Worm (Caenorhabditis elegans) whole organism, L2 larva: ENCODE results near the gene srw-56.

Experiments used
- C34F6.9 ChIP-seq: fragments of 150-350 bp; optimal IDR thresholded peaks from 2 replicates; lab custom pipeline; 2014; ENCODE audit warnings: missing biosample characterization, missing genetic modification characterization
- F13H6.1 ChIP-seq: sonication (generic microtip); optimal IDR thresholded peaks from 2 replicates; lab custom pipeline; 2016; ENCODE audit warnings: missing genetic modification characterization, missing compliant biosample characterization
- Y55F3AM.14 ChIP-seq: fragments of 200-800 bp; sonication (Bioruptor generic); optimal IDR thresholded peaks from 2 replicates; lab custom pipeline; 2018; ENCODE audit warnings: mild to moderate bottlenecking, missing genetic modification characterization, missing compliant biosample characterization
- ZK546.5 ChIP-seq: sonication (generic microtip); optimal IDR thresholded peaks from 2 replicates; lab custom pipeline; 2017; ENCODE audit warnings: missing biosample characterization, missing genetic modification characterization
- ama-1 ChIP-seq: fragments of 150-350 bp; optimal IDR thresholded peaks from 2 replicates; lab custom pipeline; 2018; ENCODE audit warnings: inconsistent platforms
- blmp-1 ChIP-seq: sonication (generic microtip); optimal IDR thresholded peaks from 2 replicates; lab custom pipeline; 2017; ENCODE audit warnings: missing genetic modification characterization, mild to moderate bottlenecking, missing compliant biosample characterization, antibody characterized with exemption, moderate library complexity; ENCODE audit not compliant: insufficient read depth
- ceh-82 ChIP-seq: fragments of 150-350 bp; optimal IDR thresholded peaks from 2 replicates; lab custom pipeline; 2014; ENCODE audit warnings: missing biosample characterization, missing genetic modification characterization
- crh-2 ChIP-seq: sonication (generic microtip); optimal IDR thresholded peaks from 2 replicates; lab custom pipeline; 2017; ENCODE audit warnings: missing biosample characterization, missing genetic modification characterization
- dmd-4 ChIP-seq: sonication (generic microtip); optimal IDR thresholded peaks from 2 replicates; lab custom pipeline; 2017; ENCODE audit warnings: missing biosample characterization, missing genetic modification characterization
- elt-1 ChIP-seq: fragments of 150-350 bp; optimal IDR thresholded peaks from 2 replicates; lab custom pipeline; 2014; ENCODE audit warnings: missing biosample characterization, missing genetic modification characterization
- elt-3 ChIP-seq: sonication (generic microtip); optimal IDR thresholded peaks from 2 replicates; lab custom pipeline; 2017; ENCODE audit warnings: missing biosample characterization, missing genetic modification characterization
- fos-1 ChIP-seq: fragments of 150-350 bp; optimal IDR thresholded peaks from 2 replicates; lab custom pipeline; 2014; ENCODE audit warnings: missing biosample characterization, missing genetic modification characterization
- gmeb-1 ChIP-seq: fragments of 150-350 bp; optimal IDR thresholded peaks from 2 replicates; lab custom pipeline; 2014; ENCODE audit warnings: missing biosample characterization, missing genetic modification characterization
- lin-11 ChIP-seq: fragments of 150-350 bp; sonication (generic microtip); optimal IDR thresholded peaks from 2 replicates; lab custom pipeline; 2014; ENCODE audit warnings: missing biosample characterization, missing genetic modification characterization, inconsistent platforms, mixed read lengths
- lin-13 ChIP-seq: fragments of 150-350 bp; optimal IDR thresholded peaks from 2 replicates; lab custom pipeline; 2014; ENCODE audit warnings: missing biosample characterization, missing genetic modification reagents, missing genetic modification characterization
- lin-39 ChIP-seq: fragments of 150-350 bp; optimal IDR thresholded peaks from 2 replicates; lab custom pipeline; 2014; ENCODE audit warnings: missing biosample characterization, missing genetic modification reagents, missing genetic modification characterization
- lsy-2 ChIP-seq, 2 experiments: fragments of 150-350 bp in 1 of 2; sonication (generic microtip) in 1 of 2; optimal IDR thresholded peaks; 2 replicates each; lab custom pipeline; 2014 to 2017; ENCODE audit warnings: missing biosample characterization in 2 of 2, missing genetic modification characterization in 2 of 2
- mbf-1 ChIP-seq: sonication (generic microtip); optimal IDR thresholded peaks from 2 replicates; lab custom pipeline; 2017; ENCODE audit warnings: missing biosample characterization, missing genetic modification characterization
- mdl-1 ChIP-seq, 2 experiments: fragments of 150-350 bp in 1 of 2; sonication (generic microtip) in 1 of 2; optimal IDR thresholded peaks; 2 replicates each; lab custom pipeline; 2017; ENCODE audit warnings: missing biosample characterization in 2 of 2, missing genetic modification characterization in 2 of 2
- nhr-10 ChIP-seq: sonication (generic microtip); optimal IDR thresholded peaks from 2 replicates; lab custom pipeline; 2017; ENCODE audit warnings: missing biosample characterization, missing genetic modification characterization
- nhr-11 ChIP-seq: fragments of 150-350 bp; optimal IDR thresholded peaks from 2 replicates; lab custom pipeline; 2014; ENCODE audit warnings: missing biosample characterization, missing genetic modification characterization
- nhr-129 ChIP-seq: fragments of 150-350 bp; optimal IDR thresholded peaks from 2 replicates; lab custom pipeline; 2014; ENCODE audit warnings: missing biosample characterization, missing genetic modification characterization
- nhr-21 ChIP-seq: fragments of 150-350 bp; optimal IDR thresholded peaks from 2 replicates; lab custom pipeline; 2014; ENCODE audit warnings: missing biosample characterization, missing genetic modification characterization
- nhr-23 ChIP-seq: fragments of 150-350 bp; optimal IDR thresholded peaks from 2 replicates; lab custom pipeline; 2014; ENCODE audit warnings: missing biosample characterization, missing genetic modification reagents, missing genetic modification characterization
- nhr-237 ChIP-seq: fragments of 150-350 bp; optimal IDR thresholded peaks from 2 replicates; lab custom pipeline; 2014; ENCODE audit warnings: missing biosample characterization, missing genetic modification characterization
- nhr-25 ChIP-seq: fragments of 150-350 bp; sonication (generic microtip); optimal IDR thresholded peaks from 3 replicates; lab custom pipeline; 2014; ENCODE audit warnings: missing biosample characterization, missing genetic modification characterization
- nhr-6 ChIP-seq: fragments of 150-350 bp; optimal IDR thresholded peaks from 2 replicates; lab custom pipeline; 2014; ENCODE audit warnings: missing biosample characterization, missing genetic modification characterization
- nhr-77 ChIP-seq: fragments of 150-350 bp; optimal IDR thresholded peaks from 2 replicates; lab custom pipeline; 2014; ENCODE audit warnings: missing biosample characterization, missing genetic modification characterization
- sem-4 ChIP-seq: fragments of 150-350 bp; optimal IDR thresholded peaks from 2 replicates; lab custom pipeline; 2014; ENCODE audit warnings: missing biosample characterization, missing genetic modification reagents, missing genetic modification characterization
- sma-3 ChIP-seq: sonication (generic microtip); optimal IDR thresholded peaks from 2 replicates; lab custom pipeline; 2016; ENCODE audit warnings: missing genetic modification reagents, missing genetic modification characterization, missing compliant biosample characterization
- sma-9 ChIP-seq, 2 experiments: fragments of 150-350 bp in 1 of 2; sonication (generic microtip) in 1 of 2; optimal IDR thresholded peaks; 2 replicates each; lab custom pipeline; 2014 to 2016; ENCODE audit warnings: missing genetic modification characterization in 2 of 2, mild to moderate bottlenecking in 1 of 2, missing biosample characterization in 1 of 2, missing compliant biosample characterization in 1 of 2, missing genetic modification reagents in 1 of 2, moderate library complexity in 1 of 2
- snpc-4 ChIP-seq: fragments of 150-350 bp; optimal IDR thresholded peaks from 2 replicates; lab custom pipeline; 2014; ENCODE audit warnings: missing biosample characterization, missing genetic modification characterization
- unc-55 ChIP-seq: fragments of 150-350 bp; sonication (generic microtip); optimal IDR thresholded peaks from 3 replicates; lab custom pipeline; 2014; ENCODE audit warnings: missing biosample characterization, missing genetic modification reagents, missing genetic modification characterization
- unc-62 ChIP-seq: fragments of 150-350 bp; optimal IDR thresholded peaks from 2 replicates; lab custom pipeline; 2014; ENCODE audit warnings: missing biosample characterization, missing genetic modification reagents, missing genetic modification characterization
- zag-1 ChIP-seq: fragments of 150-350 bp; optimal IDR thresholded peaks from 2 replicates; lab custom pipeline; 2014; ENCODE audit warnings: missing biosample characterization, missing genetic modification characterization
- ztf-1 ChIP-seq: fragments of 200-800 bp; sonication (Bioruptor generic); conservative IDR thresholded peaks from 2 replicates; pipeline ENCODE4 v1.3.6; 2022; ENCODE audit warnings: missing genetic modification characterization, missing compliant biosample characterization
- ztf-11 ChIP-seq: sonication (generic microtip); optimal IDR thresholded peaks from 2 replicates; lab custom pipeline; 2017; ENCODE audit warnings: missing biosample characterization, missing genetic modification characterization

The srw-56 gene

ce11 chrV:15924307-15924706 is 28.4 kb downstream of the srw-56 start, which contains the start of gene nhr-108:
TSS of gene nhr-108 (minus strand) at chrV:15924472.
- TF ChIP-seq nhr-21 (tag; lab: Kevin White, UChicago) (no peak), unc-62 (GFP tag; lab: Kevin White, UChicago) (no peak), nhr-237 (tag; lab: Kevin White, UChicago) (no peak), dmd-4 (tag; lab: Kevin White, UChicago) (no peak), gmeb-1 (tag; lab: Kevin White, UChicago) (no peak), blmp-1 (no peak), nhr-6 (tag; lab: Kevin White, UChicago) (no peak), ceh-82 (tag; lab: Kevin White, UChicago) (no peak), nhr-129 (tag; lab: Kevin White, UChicago) (no peak), lsy-2 (tag; optimal IDR thresholded peaks at IDR 0.05; lab: Kevin White, UChicago) (no peak), nhr-77 (no peak), F13H6.1 (tag; lab: Kevin White, UChicago) (no peak)

DNA sequence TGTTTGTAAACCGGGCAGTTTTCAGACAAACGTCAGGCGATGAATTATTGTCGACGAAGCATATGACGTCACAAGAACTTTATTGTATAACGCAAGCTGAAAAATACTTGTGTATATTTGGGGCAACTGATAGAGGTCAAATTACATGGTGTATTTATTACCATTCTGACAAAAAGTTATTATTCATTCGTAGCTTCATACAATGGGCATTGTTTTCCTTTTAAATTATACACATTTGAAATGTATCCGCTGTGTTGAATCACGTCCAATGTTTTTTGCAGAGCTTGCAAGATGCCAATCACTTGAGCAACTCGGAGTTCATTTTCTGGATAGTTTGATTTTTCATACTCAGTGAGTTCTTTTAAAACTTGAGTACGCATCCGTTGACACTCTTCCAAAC is 29.7 kb downstream of the srw-56 start, which contains the start of gene F35E8.13:
F35E8.13 (plus strand) TSS at position 301 of the 400 bp plus-strand sequence.
- TF ChIP-seq ceh-82 (tag; lab: Kevin White, UChicago): no peak
- no peak for TF ChIP-seq zag-1 (tag; lab: Kevin White, UChicago)
- TF ChIP-seq ztf-1 (GFP tag; lab: Robert Waterston, UW): no peak
- no peak for TF ChIP-seq dmd-4 (tag; lab: Kevin White, UChicago)
- TF ChIP-seq gmeb-1 (tag; lab: Kevin White, UChicago): no peak
- no peak for TF ChIP-seq nhr-237 (tag; lab: Kevin White, UChicago)
- no peak for TF ChIP-seq lin-11
- no peak for TF ChIP-seq mdl-1 (tag; optimal IDR thresholded peaks at IDR 0.05; lab: Kevin White, UChicago)
- no peak for TF ChIP-seq sem-4 (tag; lab: Kevin White, UChicago)
- no peak for TF ChIP-seq crh-2
- no peak for TF ChIP-seq nhr-21 (tag; lab: Kevin White, UChicago)
- no peak for TF ChIP-seq ama-1
- TF ChIP-seq nhr-77: no peak
- no peak for TF ChIP-seq nhr-10 (tag; lab: Kevin White, UChicago)
- no peak for TF ChIP-seq elt-1 (tag; lab: Kevin White, UChicago)
- TF ChIP-seq lsy-2 (tag; optimal IDR thresholded peaks at IDR 0.05; lab: Kevin White, UChicago): no peak
- no peak for TF ChIP-seq nhr-11 (tag; lab: Kevin White, UChicago)
- TF ChIP-seq ztf-11 (tag; lab: Kevin White, UChicago): no peak

- TF ChIP-seq nhr-129 (tag; lab: Kevin White, UChicago): no peak
- TF ChIP-seq lin-11: no peak
- TF ChIP-seq nhr-11 (tag; lab: Kevin White, UChicago): no peak
- no peak for TF ChIP-seq F13H6.1 (tag; lab: Kevin White, UChicago)
- no peak for TF ChIP-seq Y55F3AM.14 (GFP tag; lab: Kevin White, UChicago)
- TF ChIP-seq fos-1: no peak
- TF ChIP-seq ztf-11 (tag; lab: Kevin White, UChicago): no peak
- no peak for TF ChIP-seq C34F6.9 (tag; lab: Kevin White, UChicago)
- TF ChIP-seq lin-39 (tag; lab: Kevin White, UChicago): no peak
- no peak for TF ChIP-seq unc-55 (GFP tag; lab: Kevin White, UChicago)
- no peak for TF ChIP-seq nhr-25 (tag; lab: Kevin White, UChicago)
- TF ChIP-seq nhr-23: no peak
Measured at ce11 chrV:15921102-15921501, 31.6 kb downstream of the srw-56 start, which contains the start of gene cdr-1. TSS of gene cdr-1 (plus strand) at chrV:15921309.

DNA sequence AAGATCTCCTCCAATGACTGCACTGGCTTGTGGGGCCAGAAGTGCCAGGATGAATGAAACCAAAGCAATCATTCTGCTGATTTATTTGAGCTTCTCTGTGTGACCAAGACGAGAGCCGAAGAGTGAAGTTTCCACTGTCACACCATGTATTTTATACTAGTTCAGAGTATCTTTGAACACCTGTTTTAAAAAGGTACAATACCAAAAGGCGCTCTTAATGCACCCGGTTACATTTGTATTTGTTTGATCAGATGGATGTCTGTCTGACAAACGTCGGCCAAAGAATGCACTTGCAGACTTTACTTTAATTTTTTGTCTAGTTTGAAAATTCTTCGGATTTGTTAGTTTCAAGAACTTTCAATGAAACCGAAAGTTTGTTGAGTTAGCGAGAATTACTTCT is 32.4 kb downstream of the srw-56 start, which contains the start of gene F35E8.10:
F35E8.10 (minus strand) TSS at position 101 of the 400 bp plus-strand sequence.
- no peak for TF ChIP-seq nhr-77
- no peak for TF ChIP-seq unc-62 (GFP tag; lab: Kevin White, UChicago)
- no peak for TF ChIP-seq sem-4 (tag; lab: Kevin White, UChicago)
- no peak for TF ChIP-seq lin-13 (GFP tag; lab: Kevin White, UChicago)
- no peak for TF ChIP-seq blmp-1
- TF ChIP-seq dmd-4 (tag; lab: Kevin White, UChicago): no peak
- TF ChIP-seq elt-3: no peak
- no peak for TF ChIP-seq ceh-82 (tag; lab: Kevin White, UChicago)
- no peak for TF ChIP-seq nhr-25 (tag; lab: Kevin White, UChicago)
- no peak for TF ChIP-seq sma-3 (GFP tag; lab: Kevin White, UChicago)
- no peak for TF ChIP-seq snpc-4 (tag; lab: Kevin White, UChicago)
- TF ChIP-seq nhr-23: no peak
- no peak for TF ChIP-seq mbf-1
- TF ChIP-seq C34F6.9 (tag; lab: Kevin White, UChicago): no peak
- TF ChIP-seq crh-2: no peak
- TF ChIP-seq ZK546.5 (tag; lab: Kevin White, UChicago): no peak
- TF ChIP-seq gmeb-1 (tag; lab: Kevin White, UChicago): no peak
- no peak for TF ChIP-seq nhr-6 (tag; lab: Kevin White, UChicago)
- no peak for TF ChIP-seq sma-9 (GFP tag; optimal IDR thresholded peaks at IDR 0.05; lab: Kevin White, UChicago)
- TF ChIP-seq sma-9 (tag; optimal IDR thresholded peaks at IDR 0.05; lab: Kevin White, UChicago): no peak
- TF ChIP-seq, all 48 proteins: peak for 0
